Worm (Caenorhabditis elegans): Measurements from ENCODE around the gene fipp-1.

fipp-1 gene

DNA sequence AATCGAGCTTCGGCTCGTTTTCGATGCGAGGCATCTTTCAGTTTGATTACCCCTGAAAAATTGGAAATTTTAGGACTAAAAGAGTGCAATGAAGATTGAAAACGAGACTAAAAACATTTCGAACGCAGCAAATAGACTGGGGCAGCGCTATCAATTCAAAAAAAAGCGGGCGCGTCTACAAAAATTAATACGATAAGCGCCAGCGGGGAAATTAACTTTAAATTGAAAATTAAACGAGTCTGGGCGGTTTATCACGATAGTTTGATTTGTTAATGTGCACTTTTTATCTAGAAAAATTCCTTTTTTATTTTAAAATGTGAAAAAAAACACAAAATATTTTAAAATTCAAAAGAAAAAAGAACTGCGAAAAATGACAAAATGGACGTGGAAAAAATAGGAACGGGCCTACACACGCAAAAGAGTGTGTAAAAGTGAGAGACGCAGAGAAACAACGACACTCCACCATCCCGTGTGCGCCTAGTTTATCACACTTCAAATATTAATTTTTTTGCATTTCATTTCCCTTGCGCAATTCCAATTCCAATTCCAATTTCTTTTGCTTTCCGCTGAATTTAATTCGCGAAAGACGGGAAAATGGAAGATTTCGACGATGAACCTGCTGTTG, at the start of gene fipp-1, which contains the start of gene gmpr-1:
Gene fipp-1 (plus strand): TSS at position 499 of the 625 bp plus-strand sequence.
Gene gmpr-1 (minus strand): TSS at position 75 of the 625 bp plus-strand sequence.
- TF ChIP-seq nhr-77 (tag; optimal IDR thresholded peaks at IDR 0.05), result no peak
- no peak for TF ChIP-seq ZK546.5 (tag; optimal IDR thresholded peaks at IDR 0.05)
- no peak for TF ChIP-seq unc-62 (GFP tag; optimal IDR thresholded peaks at IDR 0.05)
- peak; percentile 64 for TF ChIP-seq nfya-1 (tag; optimal IDR thresholded peaks at IDR 0.05; ENCODE audit: insufficient read depth)
- TF ChIP-seq aly-2 (tag; optimal IDR thresholded peaks at IDR 0.05), result no peak
- TF ChIP-seq lin-15B (tag; optimal IDR thresholded peaks at IDR 0.05), result peak; percentile 61
- peak; percentile 74 for TF ChIP-seq elt-2 (tag; optimal IDR thresholded peaks at IDR 0.05)
- TF ChIP-seq pha-4 (tag; optimal IDR thresholded peaks at IDR 0.05), result peak; percentile 48
- TF ChIP-seq lin-39 (tag; optimal IDR thresholded peaks at IDR 0.05), result peak; percentile 16
- TF ChIP-seq jun-1 (tag; optimal IDR thresholded peaks at IDR 0.05), result peak; percentile 24
- no peak for TF ChIP-seq ztf-4 (tag; optimal IDR thresholded peaks at IDR 0.05)
- TF ChIP-seq hmg-11 (tag; optimal IDR thresholded peaks at IDR 0.05), result peak; percentile 62
- TF ChIP-seq nhr-12 (tag; optimal IDR thresholded peaks at IDR 0.05), result no peak
- TF ChIP-seq nhr-23 (tag; optimal IDR thresholded peaks at IDR 0.05), result peak; percentile 69

DNA sequence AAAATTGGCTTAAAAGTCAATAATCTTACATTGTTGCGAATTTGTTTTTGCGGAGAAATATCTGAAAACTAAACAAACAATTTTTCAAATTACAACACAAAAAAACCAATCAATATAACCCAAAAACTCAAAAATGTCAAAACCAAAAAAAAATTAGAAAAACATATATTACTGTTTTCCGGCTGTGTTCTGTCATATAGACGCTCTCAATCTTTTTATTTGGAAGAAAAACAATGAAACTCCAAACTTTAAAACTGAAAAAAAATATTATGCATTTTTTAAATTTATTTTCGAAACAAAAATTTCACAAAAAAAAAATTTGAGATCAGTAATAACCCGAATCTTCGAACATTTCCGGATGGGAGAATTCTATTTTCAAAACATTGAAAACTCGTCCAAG, 48.9 kb upstream of the fipp-1 start, which contains the start of gene R02D1.2:
Gene R02D1.2 (minus strand): TSS at position 101 of the 400 bp plus-strand sequence.
- TF ChIP-seq ZK546.5 (tag; optimal IDR thresholded peaks at IDR 0.05), result no peak
- no peak for TF ChIP-seq egl-5 (tag; optimal IDR thresholded peaks at IDR 0.05)
- no peak for TF ChIP-seq zag-1 (tag; optimal IDR thresholded peaks at IDR 0.05)
- TF ChIP-seq unc-39 (tag; optimal IDR thresholded peaks at IDR 0.05), result no peak
- no peak for TF ChIP-seq ztf-4 (tag; optimal IDR thresholded peaks at IDR 0.05)
- TF ChIP-seq lsy-12 (tag; optimal IDR thresholded peaks at IDR 0.05), result no peak

DNA sequence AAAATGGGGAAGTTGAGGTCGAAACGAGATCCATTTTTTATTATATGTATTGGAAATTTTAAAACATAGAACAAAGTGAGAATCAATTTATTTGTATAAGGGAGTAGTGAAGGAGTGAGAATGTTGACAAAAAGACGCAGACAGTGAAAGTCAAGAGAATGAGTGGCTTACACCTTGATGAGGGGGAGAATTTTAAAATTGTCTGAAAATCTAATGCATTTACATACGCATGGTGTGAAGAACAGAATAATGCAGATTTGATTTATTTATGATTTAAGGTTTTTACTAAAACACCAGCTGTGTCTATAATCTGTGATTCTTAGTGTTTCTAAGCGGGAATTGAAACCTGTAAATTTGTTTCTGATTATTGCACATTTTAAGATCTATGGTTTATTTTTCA, 46.2 kb upstream of the fipp-1 start, which contains the start of gene nhr-125:
Gene nhr-125 (minus strand): TSS at position 101 of the 400 bp plus-strand sequence.
- TF ChIP-seq sea-2 (GFP tag; optimal IDR thresholded peaks at IDR 0.05) (no peak), pha-4 (tag; optimal IDR thresholded peaks at IDR 0.05) (peak; percentile 56), elt-2 (tag; optimal IDR thresholded peaks at IDR 0.05) (no peak), eor-1 (tag; optimal IDR thresholded peaks at IDR 0.05) (no peak), snpc-4 (tag; optimal IDR thresholded peaks at IDR 0.05) (no peak), lin-39 (tag; optimal IDR thresholded peaks at IDR 0.05) (no peak), nhr-237 (tag; optimal IDR thresholded peaks at IDR 0.05) (no peak), nhr-12 (tag; optimal IDR thresholded peaks at IDR 0.05) (no peak)

DNA sequence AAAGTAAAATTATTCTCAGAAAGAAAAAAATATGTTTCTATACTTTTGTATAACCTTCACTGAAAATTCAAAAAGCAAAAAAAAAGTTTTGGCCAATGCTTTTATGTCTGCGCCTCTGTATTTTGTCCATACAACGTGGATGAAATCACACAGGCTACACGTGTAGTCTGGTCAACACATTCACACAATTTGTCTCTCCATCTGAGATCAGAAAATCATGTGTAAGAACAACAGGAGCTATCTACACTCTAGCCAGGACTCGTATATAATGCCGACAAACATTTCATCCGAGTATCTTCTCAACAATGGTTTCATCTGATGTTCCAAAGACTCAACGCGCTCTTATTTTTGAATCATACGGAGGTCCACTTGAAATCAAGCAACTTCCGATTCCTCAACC, 44.8 kb upstream of the fipp-1 start, which contains the start of gene D2063.1:
Gene D2063.1 (plus strand): TSS at position 281 of the 400 bp plus-strand sequence.
- TF ChIP-seq nhr-11 (tag; optimal IDR thresholded peaks at IDR 0.05) (peak; percentile 51), elt-2 (tag; optimal IDR thresholded peaks at IDR 0.05) (no peak), nhr-25 (tag; optimal IDR thresholded peaks at IDR 0.05) (no peak)

DNA sequence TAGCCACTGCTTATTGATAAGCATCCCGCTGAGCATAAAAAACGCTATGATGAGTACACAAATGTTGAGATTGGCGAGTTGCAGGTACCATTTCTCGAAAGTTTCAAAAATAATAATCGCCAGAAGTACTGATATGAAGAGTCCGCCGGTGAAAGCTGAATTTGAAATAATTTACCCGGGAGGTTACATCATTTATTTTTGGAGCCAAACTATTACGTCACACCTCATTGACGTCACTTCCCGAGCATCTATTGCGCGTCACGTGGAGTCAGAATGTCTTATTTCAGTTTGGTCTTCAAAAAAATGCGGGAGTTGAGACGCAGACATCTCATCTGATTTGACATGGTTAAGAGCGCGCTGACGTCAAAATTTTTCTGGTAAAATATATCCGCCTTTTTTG, 40.8 kb upstream of the fipp-1 start:
- TF ChIP-seq fkh-10 (GFP tag; optimal IDR thresholded peaks at IDR 0.05) (no peak), sea-2 (GFP tag; optimal IDR thresholded peaks at IDR 0.05) (no peak), nhr-11 (tag; optimal IDR thresholded peaks at IDR 0.05) (no peak), eor-1 (tag; optimal IDR thresholded peaks at IDR 0.05) (no peak), nhr-76 (tag; optimal IDR thresholded peaks at IDR 0.05) (no peak), ZK546.5 (tag; optimal IDR thresholded peaks at IDR 0.05) (no peak), nhr-28 (tag; optimal IDR thresholded peaks at IDR 0.05) (no peak), nfya-1 (tag; optimal IDR thresholded peaks at IDR 0.05; ENCODE audit: insufficient read depth) (no peak), daf-12 (tag; optimal IDR thresholded peaks at IDR 0.05) (no peak), elt-2 (tag; optimal IDR thresholded peaks at IDR 0.05) (no peak), elt-1 (tag; optimal IDR thresholded peaks at IDR 0.05) (no peak), tbx-2 (tag; optimal IDR thresholded peaks at IDR 0.05) (no peak), ceh-82 (tag; optimal IDR thresholded peaks at IDR 0.05) (no peak), lin-39 (tag; optimal IDR thresholded peaks at IDR 0.05) (no peak), mml-1 (tag; optimal IDR thresholded peaks at IDR 0.05) (no peak), pqm-1 (tag; optimal IDR thresholded peaks at IDR 0.05) (no peak), ama-1 (optimal IDR thresholded peaks at IDR 0.05) (no peak), skn-1 (tag; optimal IDR thresholded peaks at IDR 0.05) (no peak), aly-2 (tag; optimal IDR thresholded peaks at IDR 0.05) (no peak), nhr-237 (tag; optimal IDR thresholded peaks at IDR 0.05) (no peak)
